Fruit fly (Drosophila melanogaster): ENCODE data around the gene IPIP.

The IPIP gene

dm6 chr2L:6098479-6099269 is 50.9 kb downstream of the IPIP start, which contains the start of gene CG9175 (continued):
- TF ChIP-seq Rfx (GFP tag; IDR thresholded peaks at IDR 0.05), result peak; percentile 66
- TF ChIP-seq Sox100B (GFP tag; optimal IDR thresholded peaks at IDR 0.05), result no peak
- no peak for TF ChIP-seq CG17568 (GFP tag; optimal IDR thresholded peaks at IDR 0.05)
- no peak; the same call in 3 of the 4 replicates for TF ChIP-seq Gug (GFP tag; IDR thresholded peaks at IDR 0.05)
- no peak for TF ChIP-seq aop (GFP tag; IDR thresholded peaks at IDR 0.05)
- TF ChIP-seq wor (GFP tag; IDR thresholded peaks at IDR 0.05), result no peak
- peak; percentile 91 for TF ChIP-seq HmgZ (tag; optimal IDR thresholded peaks at IDR 0.05)
- TF ChIP-seq gro (GFP tag; optimal IDR thresholded peaks at IDR 0.05), result peak; percentile 83
- TF ChIP-seq Ssrp (tag; optimal IDR thresholded peaks at IDR 0.05), result no peak
- TF ChIP-seq CG10979 (tag; optimal IDR thresholded peaks at IDR 0.05), result no peak
- TF ChIP-seq phol (tag; optimal IDR thresholded peaks at IDR 0.05), result peak; percentile 51
- TF ChIP-seq CG5953 (GFP tag; IDR thresholded peaks at IDR 0.05), result no peak
- peak; percentile 28 for TF ChIP-seq CG13424 (tag; optimal IDR thresholded peaks at IDR 0.05)
- TF ChIP-seq CG8290 (GFP tag; optimal IDR thresholded peaks at IDR 0.05), result peak; percentile 83
- TF ChIP-seq CG8290 (tag; optimal IDR thresholded peaks at IDR 0.05), result peak; percentile 53 to 95
- no peak for TF ChIP-seq Sox102F (GFP tag; optimal IDR thresholded peaks at IDR 0.05)
- TF ChIP-seq sisA (GFP tag; IDR thresholded peaks at IDR 0.05), result no peak
- TF ChIP-seq tx (GFP tag; optimal IDR thresholded peaks at IDR 0.05), result peak; percentile 39
- TF ChIP-seq pum (GFP tag; optimal IDR thresholded peaks at IDR 0.05), result no peak
- TF ChIP-seq Optix (GFP tag; IDR thresholded peaks at IDR 0.05), result no peak
- no peak for TF ChIP-seq CG2875 (GFP tag; optimal IDR thresholded peaks at IDR 0.05)
- no peak for TF ChIP-seq Fer3 (tag; optimal IDR thresholded peaks at IDR 0.05)
- no peak for TF ChIP-seq CG9437 (GFP tag; optimal IDR thresholded peaks at IDR 0.05)
- TF ChIP-seq dm (GFP tag; optimal IDR thresholded peaks at IDR 0.05), result peak; percentile 22
- peak; percentile 57 for TF ChIP-seq CG9797 (GFP tag; optimal IDR thresholded peaks at IDR 0.05)
- no peak for TF ChIP-seq twi (tag; optimal IDR thresholded peaks at IDR 0.05)
- TF ChIP-seq CG7786 (GFP tag; optimal IDR thresholded peaks at IDR 0.05), result no peak
- peak; percentile 90 for TF ChIP-seq CG1603 (tag; optimal IDR thresholded peaks at IDR 0.05)
- TF ChIP-seq Spps (tag; optimal IDR thresholded peaks at IDR 0.05), result peak; percentile 7
- no peak for TF ChIP-seq ap (GFP tag; IDR thresholded peaks at IDR 0.05)
- no peak for TF ChIP-seq ac (GFP tag; optimal IDR thresholded peaks at IDR 0.05)
- no peak for TF ChIP-seq wdn (GFP tag; IDR thresholded peaks at IDR 0.05)
- no peak for TF ChIP-seq CG4820 (GFP tag; optimal IDR thresholded peaks at IDR 0.05)
- TF ChIP-seq org-1 (GFP tag; optimal IDR thresholded peaks at IDR 0.05), result no peak
- peak; percentile 15 for TF ChIP-seq CG1792 (GFP tag; optimal IDR thresholded peaks at IDR 0.05)
- no peak for TF ChIP-seq Chrac-16 (GFP tag; optimal IDR thresholded peaks at IDR 0.05)
- TF ChIP-seq CG13296 (GFP tag; optimal IDR thresholded peaks at IDR 0.05), result no peak
- peak; percentile 61 for TF ChIP-seq Dp (GFP tag; optimal IDR thresholded peaks at IDR 0.05)
- peak; percentile 81 for TF ChIP-seq CG34422 (GFP tag; IDR thresholded peaks at IDR 0.05)
- TF ChIP-seq emc (GFP tag; optimal IDR thresholded peaks at IDR 0.05), result no peak
- TF ChIP-seq p53 (GFP tag; optimal IDR thresholded peaks at IDR 0.05), result peak; percentile 44
- TF ChIP-seq nmo (GFP tag; optimal IDR thresholded peaks at IDR 0.05), result peak; percentile 67
- peak; percentile 62 for TF ChIP-seq sug (tag; optimal IDR thresholded peaks at IDR 0.05)
- TF ChIP-seq CG10959 (GFP tag; IDR thresholded peaks at IDR 0.05), result no peak
- peak; percentile 72 for TF ChIP-seq her (GFP tag; optimal IDR thresholded peaks at IDR 0.05)
- TF ChIP-seq hb (GFP tag; IDR thresholded peaks at IDR 0.05; ENCODE audit: partially characterized antibody), result peak; percentile 93
- no peak for TF ChIP-seq CTCF (GFP tag; optimal IDR thresholded peaks at IDR 0.05)
- TF ChIP-seq Dek (tag; optimal IDR thresholded peaks at IDR 0.05), result peak; percentile 33
- no peak for TF ChIP-seq ems (GFP tag; optimal IDR thresholded peaks at IDR 0.05)
- TF ChIP-seq sim (GFP tag; IDR thresholded peaks at IDR 0.05), result no peak
- no peak for TF ChIP-seq CG8478 (optimal IDR thresholded peaks at IDR 0.05)
